Worm (Caenorhabditis elegans) whole organism, dauer: Measurements from ENCODE around the gene M151.10.

Source experiments
- unc-62 ChIP-seq: sonication (generic microtip); optimal IDR thresholded peaks from 2 replicates; lab custom pipeline; 2017; ENCODE audit warnings: missing biosample characterization, missing genetic modification reagents, missing genetic modification characterization

The M151.10 gene

DNA sequence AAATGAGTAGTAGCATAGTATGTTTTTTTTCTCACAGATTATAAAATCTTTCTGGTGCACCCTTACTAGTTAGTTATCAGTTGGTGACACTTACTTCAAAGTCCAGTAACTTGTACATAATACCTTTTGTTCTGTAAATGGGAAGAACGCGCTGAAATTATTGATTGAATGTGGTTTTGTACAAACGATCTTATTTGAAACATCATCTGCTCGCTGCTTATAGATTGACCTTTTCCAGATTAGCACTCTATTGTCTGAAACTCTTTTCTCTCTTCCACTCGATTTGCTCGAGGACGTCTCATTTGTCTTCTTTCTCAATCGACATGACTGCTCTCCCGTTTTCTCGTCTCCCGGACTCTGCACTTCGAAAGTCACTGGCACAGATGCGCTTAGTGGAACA lies 7.0 kb upstream of the M151.10 start, which contains the start of gene fbxb-33:
fbxb-33 (plus strand) TSS at position 301 of the 400 bp plus-strand sequence.
- TF ChIP-seq unc-62 (GFP tag; lab: Kevin White, UChicago): no peak

DNA sequence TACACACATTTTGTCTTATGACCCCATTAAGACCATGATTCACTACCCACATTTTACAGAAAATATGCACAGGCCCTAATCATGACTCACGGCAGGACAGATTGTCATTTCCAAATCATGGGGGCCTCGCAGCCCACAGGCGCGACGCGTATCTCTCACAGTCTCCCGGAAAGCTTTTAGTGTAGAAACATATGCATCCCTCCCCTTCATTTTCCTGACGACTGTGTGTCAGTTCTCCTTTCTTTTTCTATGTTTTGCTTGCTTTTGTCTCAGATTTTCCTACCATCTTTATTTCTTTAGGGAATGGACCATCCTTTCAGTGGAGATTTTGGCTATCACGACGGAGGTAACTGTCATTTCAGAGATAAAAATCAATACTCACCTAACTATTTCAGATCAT lies 1.1 kb upstream of the M151.10 start, which contains the start of gene M151.1:
M151.1 (plus strand) TSS at position 301 of the 400 bp plus-strand sequence.
- TF ChIP-seq unc-62 (GFP tag; lab: Kevin White, UChicago): no peak

DNA sequence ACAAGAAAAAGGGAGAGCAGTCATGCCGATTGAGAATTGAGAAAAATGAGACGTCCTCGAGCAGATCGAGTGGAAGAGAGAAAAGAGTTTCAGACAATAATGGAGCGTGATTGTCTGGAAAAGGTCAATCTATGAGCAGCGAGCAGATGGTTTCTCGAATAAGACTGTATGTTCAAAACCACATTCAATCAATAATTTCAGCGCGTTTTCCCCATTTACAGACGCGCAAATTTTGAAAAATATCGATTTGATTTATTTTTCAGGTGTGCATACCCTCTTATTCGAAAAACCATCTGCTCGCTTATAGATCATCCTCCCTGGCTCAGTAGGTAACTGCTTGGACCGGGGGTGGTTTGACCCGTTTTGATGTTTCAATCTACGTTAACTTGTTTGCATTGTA lies 859 bp downstream of the M151.10 start, which contains the start of gene fbxb-31:
fbxb-31 (minus strand) TSS at position 101 of the 400 bp plus-strand sequence.
- TF ChIP-seq unc-62 (GFP tag; lab: Kevin White, UChicago): no peak

ce11 chrII:3634765-3635164 lies 5.3 kb downstream of the M151.10 start:
- TF ChIP-seq unc-62 (GFP tag; lab: Kevin White, UChicago): no peak

DNA sequence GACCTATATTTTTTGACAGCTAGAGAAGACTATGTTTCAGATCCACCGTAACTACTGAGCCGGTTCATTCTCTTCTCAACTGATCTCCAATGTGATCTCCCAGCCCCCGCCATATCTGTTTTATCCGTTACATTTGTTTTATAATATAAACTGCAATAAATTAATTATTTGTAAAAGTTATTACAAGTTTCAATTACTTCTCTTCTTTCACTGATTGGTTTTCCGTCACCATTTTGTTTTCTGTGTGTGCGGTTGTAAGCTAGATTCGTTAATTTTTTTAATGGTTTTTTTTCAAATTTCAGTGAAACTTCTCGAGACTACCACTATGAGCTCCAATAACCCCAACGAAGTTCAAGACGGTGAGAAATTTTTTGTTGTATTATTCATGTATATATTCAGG lies 9.3 kb downstream of the M151.10 start, which contains the start of gene M151.2:
M151.2 (plus strand) TSS at position 301 of the 400 bp plus-strand sequence.
- no peak for TF ChIP-seq unc-62 (GFP tag; lab: Kevin White, UChicago)

DNA sequence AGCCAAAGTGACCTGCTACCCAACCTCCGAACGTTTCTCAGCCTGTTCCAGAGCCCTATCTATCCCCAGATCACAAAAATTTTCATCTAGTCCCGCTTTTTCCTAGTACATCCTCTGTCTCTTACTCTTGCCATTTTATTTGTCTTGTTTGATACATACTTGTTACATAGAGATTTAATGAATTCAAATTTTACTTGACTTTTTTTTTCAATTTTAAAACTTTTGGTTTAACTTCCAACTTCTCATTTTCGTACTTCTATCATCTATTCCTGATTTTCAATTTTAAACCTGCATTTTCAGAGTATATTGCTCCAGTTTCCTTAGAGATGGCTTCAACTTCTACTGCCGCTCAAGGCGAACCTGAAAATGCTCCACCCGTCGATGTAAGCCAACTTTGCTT lies 13.2 kb downstream of the M151.10 start, which contains the start of gene M151.3:
M151.3 (plus strand) TSS at position 301 of the 400 bp plus-strand sequence.
- TF ChIP-seq unc-62 (GFP tag; lab: Kevin White, UChicago): no peak

- TF ChIP-seq unc-62 (GFP tag; lab: Kevin White, UChicago): no peak
Observed at ce11 chrII:3622014-3622413, 18.1 kb downstream of the M151.10 start, which contains the start of gene M151.7. Gene M151.7 (plus strand): TSS chrII:3622314.

DNA sequence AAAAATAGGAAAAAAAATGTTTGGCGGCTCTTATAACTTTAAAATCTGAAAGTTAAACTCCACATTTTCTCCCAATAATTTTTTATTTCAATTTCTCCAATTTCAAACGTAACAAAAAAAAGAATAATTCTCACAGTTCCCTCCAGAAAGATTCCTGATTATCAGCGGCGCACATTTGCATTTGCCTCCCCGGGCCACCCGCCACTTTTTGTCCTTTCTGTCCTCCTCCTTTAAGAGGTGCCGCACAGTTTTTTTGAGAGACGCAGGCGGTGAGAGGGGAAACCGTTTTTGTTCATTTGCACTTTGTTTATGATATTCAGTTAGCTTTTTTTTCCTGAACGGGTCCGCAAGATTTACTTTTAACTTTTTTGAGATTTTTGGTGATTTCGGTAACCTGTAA lies 19.2 kb downstream of the M151.10 start:
- TF ChIP-seq unc-62 (GFP tag; lab: Kevin White, UChicago): no peak

- TF ChIP-seq unc-62 (GFP tag; lab: Kevin White, UChicago): no peak
Observed at ce11 chrII:3617512-3617911, 22.6 kb downstream of the M151.10 start, which contains the start of gene F40E12.1. Gene F40E12.1 (plus strand): TSS chrII:3617812.

DNA sequence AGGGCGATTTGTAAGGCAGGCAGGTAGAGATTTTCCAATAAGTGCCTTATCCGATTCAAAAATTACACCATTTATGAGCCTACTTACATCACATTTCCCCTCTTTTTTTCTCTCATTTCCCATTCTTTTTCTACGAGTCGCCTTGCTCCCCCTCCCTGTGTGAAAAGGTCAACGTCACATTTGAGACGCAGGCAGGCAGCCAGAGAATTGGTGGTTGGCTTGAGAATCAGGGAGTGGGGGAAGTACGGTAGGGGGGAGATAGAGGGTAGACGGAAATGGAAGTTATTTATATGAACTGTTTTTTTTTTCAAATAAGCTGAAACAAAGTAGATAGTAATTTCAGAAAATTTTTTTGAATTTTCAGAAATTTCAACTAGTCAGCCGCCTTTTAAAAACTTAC lies 23.5 kb downstream of the M151.10 start:
- no peak for TF ChIP-seq unc-62 (GFP tag; lab: Kevin White, UChicago)

ce11 chrII:3609764-3610163 lies 30.3 kb downstream of the M151.10 start, which contains the start of gene Y49F6A.5:
Gene Y49F6A.5 (minus strand): TSS chrII:3609864.
- TF ChIP-seq unc-62 (GFP tag; lab: Kevin White, UChicago): no peak

DNA sequence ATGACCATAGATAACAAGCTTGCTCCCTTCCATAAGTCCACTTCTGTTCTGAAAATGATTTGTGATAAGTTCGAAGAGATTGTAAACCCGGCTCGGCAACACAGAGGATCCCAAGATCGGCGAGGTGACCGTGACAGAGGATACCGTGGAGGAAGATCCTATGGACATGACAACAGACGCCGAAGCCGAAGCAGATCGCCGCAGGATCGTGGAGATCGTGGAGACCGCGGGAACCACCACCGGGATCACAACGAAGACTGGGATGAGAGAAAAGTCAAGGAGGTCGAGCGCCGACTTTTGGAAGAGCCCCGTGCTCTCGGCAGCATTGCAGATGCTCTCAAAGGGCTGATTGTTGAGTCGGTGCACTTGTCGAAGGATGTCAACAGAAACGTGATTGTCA lies 35.5 kb downstream of the M151.10 start:
- TF ChIP-seq unc-62 (GFP tag; lab: Kevin White, UChicago): no peak

DNA sequence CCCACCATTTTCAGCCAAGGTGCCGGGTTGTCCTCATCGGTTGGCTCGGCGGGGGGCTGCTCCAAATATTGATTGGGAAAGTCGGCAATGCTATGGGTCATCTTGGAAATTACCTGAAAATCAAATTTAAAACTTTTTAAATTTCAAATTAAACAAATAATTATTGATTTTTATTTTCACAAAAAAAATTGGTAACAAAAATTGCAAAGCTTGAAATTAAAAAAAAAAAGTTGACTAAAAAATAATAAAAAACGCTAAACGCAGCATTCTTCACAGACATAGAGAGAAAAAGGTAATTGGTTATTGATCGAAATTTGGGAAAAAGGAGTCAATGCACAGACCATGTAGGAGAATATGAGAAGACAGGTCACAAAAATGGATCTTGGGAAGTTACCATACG lies 41.4 kb downstream of the M151.10 start, which contains the start of gene Y49F6A.11:
Y49F6A.11 (minus strand) TSS at position 101 of the 400 bp plus-strand sequence.
- TF ChIP-seq unc-62 (GFP tag; lab: Kevin White, UChicago): no peak

- TF ChIP-seq unc-62 (GFP tag; lab: Kevin White, UChicago): no peak
Observed at ce11 chrII:3595339-3595738, 44.8 kb downstream of the M151.10 start, which contains the start of gene Y49F6A.12. Gene Y49F6A.12 (plus strand): TSS chrII:3595639.
